Fruit fly (Drosophila melanogaster) Kc167 (cell line): ENCODE data around the gene CG31798.

ENCODE experiments used
- Myc ChIP-seq: fragments of >200 bp; optimal IDR thresholded peaks from 2 replicates; lab custom pipeline; 2017; ENCODE audit warnings: missing external identifiers
- h ChIP-seq: fragments of >200 bp; optimal IDR thresholded peaks from 3 replicates; lab custom pipeline; 2018; ENCODE audit warnings: missing external identifiers
- insv ChIP-seq: fragments of >200 bp; optimal IDR thresholded peaks from 3 replicates; lab custom pipeline; 2018; ENCODE audit warnings: missing external identifiers
- psq ChIP-seq: fragments of >200 bp; optimal IDR thresholded peaks from 2 replicates; lab custom pipeline; 2017; ENCODE audit warnings: missing external identifiers
- ttk ChIP-seq: sonication (Bioruptor generic); optimal IDR thresholded peaks from 2 replicates; lab custom pipeline; 2017; ENCODE audit warnings: missing external identifiers

dm6 chr2L:19366301-19366700 lies 27.7 kb upstream of the CG31798 start:
- TF ChIP-seq h (lab: Kevin White, UChicago) (no peak), psq (no peak), ttk (no peak), insv (lab: Kevin White, UChicago) (no peak), Myc (lab: Kevin White, UChicago) (no peak)
